Fruit fly (Drosophila melanogaster): Measurements from ENCODE around the gene CG17776.

DNA sequence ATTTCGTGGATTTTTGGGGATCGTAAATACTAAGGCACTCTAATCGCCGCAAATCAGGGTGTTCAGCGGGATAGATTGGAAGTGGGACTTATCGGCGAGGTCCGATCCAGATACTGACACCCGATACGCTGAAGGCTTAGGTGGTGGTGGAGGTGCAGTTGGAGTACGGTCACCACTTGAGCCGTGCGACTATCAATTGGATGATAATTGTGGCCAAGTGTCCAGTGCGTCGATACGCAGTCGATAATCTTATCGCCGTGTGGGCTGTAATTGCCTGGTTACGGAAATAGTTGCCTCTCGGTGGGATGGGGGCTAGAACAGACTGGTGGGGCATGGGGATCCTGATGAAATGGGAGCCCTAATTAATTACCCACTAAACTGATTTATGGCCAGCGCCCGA, 14.8 kb downstream of the CG17776 start:
- TF ChIP-seq Hr96 (GFP tag; optimal IDR thresholded peaks at IDR 0.05) = no peak
- TF ChIP-seq ovo (GFP tag; optimal IDR thresholded peaks at IDR 0.05) = no peak
- no peak for TF ChIP-seq CG7101 (tag; optimal IDR thresholded peaks at IDR 0.05)
- no peak for TF ChIP-seq CG1620 (GFP tag; optimal IDR thresholded peaks at IDR 0.05)
- TF ChIP-seq CG14711 (tag; optimal IDR thresholded peaks at IDR 0.05) = no peak
